ENCODE assay signal across 5 worm cellular contexts in genomic region chrV:10398431-10398830, ce11.
TF ChIP-seq lines count a peak whose summit lies in the region.

TSS of gene ugt-2 (plus strand) at chrV:10398801.

TF ChIP-seq in whole organism, L1 larva, 84 proteins besides CTCF, POLR2A, EP300 and RAD21:
- TF ChIP-seq nhr-85 (tag; lab: Kevin White, UChicago): peak; percentile 54
- TF ChIP-seq lin-35 (GFP tag; optimal IDR thresholded peaks at IDR 0.05; lab: Kevin White, UChicago): peak in 1 of 2 experiments; percentile 37
- TF ChIP-seq lin-14 (GFP tag; optimal IDR thresholded peaks at IDR 0.05; lab: Kevin White, UChicago): peak; percentile 22
- no peak for TF ChIP-seq hlh-4 (tag; optimal IDR thresholded peaks at IDR 0.05; lab: Kevin White, UChicago)
- peak; percentile 46 for TF ChIP-seq elt-2 (tag; optimal IDR thresholded peaks at IDR 0.05; lab: Kevin White, UChicago)
- TF ChIP-seq nhr-20 (tag; optimal IDR thresholded peaks at IDR 0.05; lab: Kevin White, UChicago): peak; percentile 33
- TF ChIP-seq elt-3 (tag; optimal IDR thresholded peaks at IDR 0.05; lab: Kevin White, UChicago): peak in 1 of 6 experiments; percentile 0
- TF ChIP-seq C04F5.9 (tag; optimal IDR thresholded peaks at IDR 0.05; lab: Kevin White, UChicago): no peak
- TF ChIP-seq lir-3 (tag; optimal IDR thresholded peaks at IDR 0.05; lab: Kevin White, UChicago; ENCODE audit: poor library complexity): peak; percentile 8

TF ChIP-seq in whole organism, L2 larva, 48 proteins besides CTCF, POLR2A, EP300 and RAD21:
- TF ChIP-seq fos-1 (tag; optimal IDR thresholded peaks at IDR 0.05; lab: Kevin White, UChicago) (peak; percentile 41), sma-9 (GFP tag; optimal IDR thresholded peaks at IDR 0.05; lab: Kevin White, UChicago) (peak; percentile 53), sma-9 (tag; optimal IDR thresholded peaks at IDR 0.05; lab: Kevin White, UChicago) (no peak), nhr-77 (tag; optimal IDR thresholded peaks at IDR 0.05; lab: Kevin White, UChicago) (no peak), crh-2 (tag; optimal IDR thresholded peaks at IDR 0.05; lab: Kevin White, UChicago) (peak; percentile 14), nhr-129 (tag; optimal IDR thresholded peaks at IDR 0.05; lab: Kevin White, UChicago) (peak; percentile 29)

TF ChIP-seq in whole organism, L3 larva, 47 proteins besides CTCF, POLR2A, EP300 and RAD21:
- TF ChIP-seq pqm-1 (tag; optimal IDR thresholded peaks at IDR 0.05; lab: Kevin White, UChicago) (peak; percentile 60), pha-4 (tag; optimal IDR thresholded peaks at IDR 0.05; lab: Kevin White, UChicago) (peak; percentile 9), skn-1 (tag; optimal IDR thresholded peaks at IDR 0.05; lab: Kevin White, UChicago) (no peak), elt-2 (tag; optimal IDR thresholded peaks at IDR 0.05; lab: Kevin White, UChicago) (peak; percentile 62)

TF ChIP-seq in whole organism, L4 larva, 104 proteins besides CTCF, POLR2A, EP300 and RAD21:
- TF ChIP-seq daf-19 (GFP tag; conservative IDR thresholded peaks at IDR 0.05; lab: Robert Waterston, UW) (no peak), nhr-77 (tag; optimal IDR thresholded peaks at IDR 0.05; lab: Kevin White, UChicago) (peak; percentile 33), nhr-28 (tag; optimal IDR thresholded peaks at IDR 0.05; lab: Kevin White, UChicago) (peak; percentile 68), hlh-30 (tag; optimal IDR thresholded peaks at IDR 0.05; lab: Kevin White, UChicago; ENCODE audit: insufficient read depth) (peak; percentile 2), pqm-1 (tag; optimal IDR thresholded peaks at IDR 0.05; lab: Kevin White, UChicago) (peak; percentile 74), dmd-6 (GFP tag; IDR thresholded peaks at IDR 0.05; lab: Robert Waterston, UW) (peak; percentile 63), dve-1 (tag; optimal IDR thresholded peaks at IDR 0.05; lab: Kevin White, UChicago; ENCODE audit: insufficient read depth) (peak; percentile 15), unc-62 (GFP tag; optimal IDR thresholded peaks at IDR 0.05 in 1 of 2; lab: Kevin White, UChicago) (peak in 1 of 2 experiments; percentile 89), unc-62 (tag; optimal IDR thresholded peaks at IDR 0.05; lab: Kevin White, UChicago) (no peak), vab-7 (GFP tag; IDR thresholded peaks at IDR 0.05; lab: Robert Waterston, UW) (no peak), zfp-3 (GFP tag; conservative IDR thresholded peaks at IDR 0.05; lab: Robert Waterston, UW) (no peak), Y48G9A.11 (GFP tag; IDR thresholded peaks at IDR 0.05; lab: Robert Waterston, UW) (no peak), daf-16 (GFP tag; optimal IDR thresholded peaks at IDR 0.05; lab: Kevin White, UChicago) (no peak), daf-16 (tag; optimal IDR thresholded peaks at IDR 0.05; lab: Kevin White, UChicago) (peak; percentile 39), lsy-2 (tag; optimal IDR thresholded peaks at IDR 0.05; lab: Kevin White, UChicago) (no peak)

TF ChIP-seq in whole organism, young adult, 124 proteins besides CTCF, POLR2A, EP300 and RAD21:
- TF ChIP-seq nhr-80 (tag; optimal IDR thresholded peaks at IDR 0.05; lab: Kevin White, UChicago): peak; percentile 42
- no peak for TF ChIP-seq ekl-4 (GFP tag; IDR thresholded peaks at IDR 0.05; lab: Robert Waterston, UW)
